Worm (Caenorhabditis elegans): ENCODE results near the gene ZK795.3.

ce11 chrIV:12536358-12536757 is 22.8 kb upstream of the ZK795.3 start:
- TF ChIP-seq nhr-77 (tag; optimal IDR thresholded peaks at IDR 0.05) (no peak), mef-2 (tag; optimal IDR thresholded peaks at IDR 0.05) (no peak), ceh-88 (GFP tag; IDR thresholded peaks at IDR 0.05) (no peak), fkh-10 (GFP tag; optimal IDR thresholded peaks at IDR 0.05) (no peak), egl-27 (tag; optimal IDR thresholded peaks at IDR 0.05) (no peak), alr-1 (tag; optimal IDR thresholded peaks at IDR 0.05; ENCODE audit: borderline replicate concordance) (no peak), lin-15B (tag; optimal IDR thresholded peaks at IDR 0.05) (no peak), mep-1 (tag; optimal IDR thresholded peaks at IDR 0.05) (no peak), ceh-8 (GFP tag; optimal IDR thresholded peaks at IDR 0.05) (no peak), ztf-11 (tag; optimal IDR thresholded peaks at IDR 0.05) (no peak), aly-2 (tag; optimal IDR thresholded peaks at IDR 0.05) (no peak), pag-3 (tag; optimal IDR thresholded peaks at IDR 0.05; ENCODE audit: borderline replicate concordance, insufficient read depth) (no peak)

Measured in whole organism, L1 larva.